ENCODE assay signal across 2 fruit fly cellular contexts in the genomic region with DNA sequence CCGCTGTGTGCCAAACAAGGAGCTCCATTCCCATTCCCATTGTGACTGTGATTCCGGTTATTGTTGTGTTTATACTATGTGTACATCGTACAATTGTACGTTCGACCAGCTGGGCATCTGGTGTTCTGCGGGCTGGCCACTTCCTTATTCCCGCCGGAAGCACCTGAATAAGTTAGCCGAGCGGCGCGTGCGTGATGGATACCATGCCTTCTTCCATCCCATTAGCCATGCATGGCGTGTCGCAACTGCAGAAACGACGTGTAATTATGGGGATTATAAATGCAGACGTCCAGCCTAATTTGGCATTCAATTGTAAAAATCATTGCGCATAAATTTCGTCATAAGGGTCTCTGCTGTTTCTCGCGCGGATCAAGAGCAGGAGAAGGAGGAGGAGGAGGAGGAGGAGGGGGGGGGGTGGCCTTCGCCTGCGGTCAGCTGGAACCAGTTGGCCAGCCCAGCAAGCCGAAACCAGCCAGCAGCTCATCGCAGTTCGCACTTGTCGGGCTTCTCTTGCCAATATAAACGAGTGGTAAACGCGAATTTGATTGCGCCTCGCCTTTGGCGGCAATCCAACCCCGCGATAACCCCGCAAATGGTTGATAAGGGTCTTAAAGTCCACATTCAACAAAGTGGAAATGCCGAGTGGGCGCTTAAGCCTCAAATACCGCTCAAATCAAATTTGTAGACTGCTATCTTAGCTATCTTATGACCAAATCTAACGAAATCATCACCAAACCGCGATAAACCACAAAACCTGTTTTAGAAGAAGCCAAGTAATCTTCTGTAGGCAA.
TF ChIP-seq lines count a peak whose summit lies in the region.

No protein-coding gene starts in this region.

TF ChIP-seq in whole organism, embryonic, 481 proteins besides CTCF, POLR2A, EP300 and RAD21 (continued from another document):
- TF ChIP-seq Bgb (GFP tag; IDR thresholded peaks at IDR 0.05; lab: Robert Waterston, UW; ENCODE audit: partially characterized antibody) (0 out of 2 replicates have a peak, but pooled peaks have one; percentile 9), CG13894 (tag; optimal IDR thresholded peaks at IDR 0.05; lab: Kevin White, UChicago) (peak; percentile 14), HmgZ (tag; optimal IDR thresholded peaks at IDR 0.05; lab: Kevin White, UChicago) (no peak), al (GFP tag; IDR thresholded peaks at IDR 0.05; lab: Robert Waterston, UW) (no peak), CG4404 (GFP tag; IDR thresholded peaks at IDR 0.05; lab: Robert Waterston, UW) (no peak), ftz-f1 (GFP tag; optimal IDR thresholded peaks at IDR 0.05; lab: Kevin White, UChicago) (no peak), Nf-YA (GFP tag; IDR thresholded peaks at IDR 0.05; lab: Robert Waterston, UW) (0 out of 2 replicates have a peak, but pooled peaks have one; percentile 19), CG31365 (tag; optimal IDR thresholded peaks at IDR 0.05; lab: Kevin White, UChicago) (no peak), esg (GFP tag; conservative IDR thresholded peaks at IDR 0.05; lab: Robert Waterston, UW) (no peak), nmo (GFP tag; optimal IDR thresholded peaks at IDR 0.05; lab: Kevin White, UChicago) (no peak), Mes4 (GFP tag; optimal IDR thresholded peaks at IDR 0.05; lab: Kevin White, UChicago) (no peak), nom (GFP tag; optimal IDR thresholded peaks at IDR 0.05; lab: Kevin White, UChicago) (peak; percentile 69), fd64A (GFP tag; optimal IDR thresholded peaks at IDR 0.05; lab: Kevin White, UChicago) (no peak), Med (GFP tag; lab: Kevin White, UChicago) (peak; percentile 47), CG15479 (GFP tag; optimal IDR thresholded peaks at IDR 0.05; lab: Kevin White, UChicago) (peak; percentile 22), CG2889 (GFP tag; IDR thresholded peaks at IDR 0.05; lab: Robert Waterston, UW) (0 out of 3 replicates have a peak, but pooled peaks have one; percentile 30), CG12769 (tag; optimal IDR thresholded peaks at IDR 0.05; lab: Kevin White, UChicago) (peak; percentile 17), rib (GFP tag; IDR thresholded peaks at IDR 0.05; lab: Robert Waterston, UW) (peak; percentile 35; the same call in 1 of the 2 replicates), CG31441 (GFP tag; IDR thresholded peaks at IDR 0.05; lab: Robert Waterston, UW) (no peak), ewg (GFP tag; optimal IDR thresholded peaks at IDR 0.05; lab: Kevin White, UChicago) (peak; percentile 61), ci (GFP tag; IDR thresholded peaks at IDR 0.05; lab: Robert Waterston, UW) (0 out of 3 replicates have a peak, but pooled peaks have one; percentile 16), Dll (GFP tag; IDR thresholded peaks at IDR 0.05; lab: Robert Waterston, UW; ENCODE audit: partially characterized antibody) (no peak), sd (tag; optimal IDR thresholded peaks at IDR 0.05; lab: Kevin White, UChicago) (peak; percentile 64), CG7556 (GFP tag; optimal IDR thresholded peaks at IDR 0.05; lab: Kevin White, UChicago) (no peak), wek (GFP tag; optimal IDR thresholded peaks at IDR 0.05; lab: Kevin White, UChicago) (no peak), tna (GFP tag; IDR thresholded peaks at IDR 0.05; lab: Robert Waterston, UW; ENCODE audit: partially characterized antibody) (no peak), grn (GFP tag; optimal IDR thresholded peaks at IDR 0.05; lab: Kevin White, UChicago) (peak; percentile 25), CG1792 (GFP tag; optimal IDR thresholded peaks at IDR 0.05; lab: Kevin White, UChicago) (no peak), zfh2 (GFP tag; optimal IDR thresholded peaks at IDR 0.05; lab: Kevin White, UChicago) (no peak), dysf (GFP tag; IDR thresholded peaks at IDR 0.05; lab: Robert Waterston, UW) (0 out of 3 replicates have a peak, but pooled peaks have one; percentile 30)

TF ChIP-seq in whole organism, prepupa, 60 proteins besides CTCF, POLR2A, EP300 and RAD21 (continued from another document):
- TF ChIP-seq cyc (GFP tag; optimal IDR thresholded peaks at IDR 0.05; lab: Kevin White, UChicago) (no peak), CG6808 (GFP tag; optimal IDR thresholded peaks at IDR 0.05; lab: Kevin White, UChicago) (no peak), esn (GFP tag; optimal IDR thresholded peaks at IDR 0.05; lab: Kevin White, UChicago) (no peak), CG11902 (GFP tag; optimal IDR thresholded peaks at IDR 0.05; lab: Kevin White, UChicago) (no peak), Ets21C (GFP tag; optimal IDR thresholded peaks at IDR 0.05; lab: Kevin White, UChicago) (no peak), Sox102F (GFP tag; optimal IDR thresholded peaks at IDR 0.05; lab: Kevin White, UChicago) (no peak), salr (GFP tag; optimal IDR thresholded peaks at IDR 0.05; lab: Kevin White, UChicago) (no peak), Sox15 (GFP tag; optimal IDR thresholded peaks at IDR 0.05; lab: Kevin White, UChicago) (no peak), topi (GFP tag; optimal IDR thresholded peaks at IDR 0.05; lab: Kevin White, UChicago) (no peak), CG10631 (GFP tag; optimal IDR thresholded peaks at IDR 0.05; lab: Kevin White, UChicago) (no peak), ss (GFP tag; optimal IDR thresholded peaks at IDR 0.05; lab: Kevin White, UChicago) (peak; percentile 31 to 38), CG1621 (tag; optimal IDR thresholded peaks at IDR 0.05; lab: Kevin White, UChicago) (peak; percentile 3), OdsH (GFP tag; optimal IDR thresholded peaks at IDR 0.05; lab: Kevin White, UChicago) (no peak), svp (GFP tag; lab: Kevin White, UChicago) (peak; percentile 96)
TF ChIP-seq in whole organism, prepupa: peak in this region for 9.
